Worm (Caenorhabditis elegans): ENCODE results near the gene cnnm-2.

ce11 chrX:8797653-8798052 is 14.3 kb upstream of the cnnm-2 start:
- TF ChIP-seq ztf-11 (tag; optimal IDR thresholded peaks at IDR 0.05) = no peak
- no peak for TF ChIP-seq nhr-11 (tag; optimal IDR thresholded peaks at IDR 0.05)
- no peak for TF ChIP-seq lin-29 (GFP tag; IDR thresholded peaks at IDR 0.05)
- no peak for TF ChIP-seq unc-39 (tag; optimal IDR thresholded peaks at IDR 0.05)
- no peak for TF ChIP-seq ama-1 (optimal IDR thresholded peaks at IDR 0.05)
- TF ChIP-seq daf-12 (tag; optimal IDR thresholded peaks at IDR 0.05) = no peak
- no peak for TF ChIP-seq snpc-4 (tag; optimal IDR thresholded peaks at IDR 0.05)
- no peak for TF ChIP-seq pqm-1 (tag; optimal IDR thresholded peaks at IDR 0.05)
- TF ChIP-seq nhr-237 (tag; optimal IDR thresholded peaks at IDR 0.05) = no peak
- TF ChIP-seq nhr-77 (tag; optimal IDR thresholded peaks at IDR 0.05) = no peak
- no peak for TF ChIP-seq R02D3.7 (tag; optimal IDR thresholded peaks at IDR 0.05)

Measured in whole organism, L4 larva.